Fruit fly (Drosophila melanogaster) whole organism, embryonic: ENCODE results near the gene CG3448.

Experiments
- Atf-2 ChIP-seq: fragments of 200-800 bp; sonication (Bioruptor generic); optimal IDR thresholded peaks from 2 replicates; lab custom pipeline; 2016; ENCODE audit warnings: missing biosample characterization, missing genetic modification characterization
- B-H1 ChIP-seq: fragments of 200-800 bp; sonication (Bioruptor generic); IDR thresholded peaks from 3 replicates; pipeline ENCODE4 v1.3.6; 2022; ENCODE audit warnings: missing biosample characterization, missing genetic modification characterization
- B-H2 ChIP-seq: fragments of 200-800 bp; sonication (Bioruptor generic); optimal IDR thresholded peaks from 2 replicates; lab custom pipeline; 2018; ENCODE audit warnings: missing biosample characterization, mild to moderate bottlenecking, missing genetic modification characterization
- CG10274 ChIP-seq: fragments of 200-800 bp; sonication (Bioruptor generic); optimal IDR thresholded peaks from 3 replicates; lab custom pipeline; 2017; ENCODE audit warnings: missing biosample characterization, mild to moderate bottlenecking, missing genetic modification characterization
- CG10565 ChIP-seq: fragments of 200-800 bp; sonication (Bioruptor generic); optimal IDR thresholded peaks from 3 replicates; lab custom pipeline; 2016; ENCODE audit warnings: missing biosample characterization, mild to moderate bottlenecking, missing genetic modification characterization
- CG13287 ChIP-seq: fragments of 200-800 bp; sonication (Bioruptor generic); IDR thresholded peaks from 2 replicates; pipeline ENCODE4 v1.3.6; 2022; ENCODE audit warnings: missing biosample characterization, missing genetic modification characterization; ENCODE audit not compliant: partially characterized antibody
- CG13424 ChIP-seq: fragments of 200-800 bp; sonication (Bioruptor generic); optimal IDR thresholded peaks from 2 replicates; lab custom pipeline; 2019; ENCODE audit warnings: missing biosample characterization, mild to moderate bottlenecking, missing genetic modification characterization, moderate library complexity
- CG13624 ChIP-seq: fragments of 200-800 bp; sonication (Bioruptor generic); optimal IDR thresholded peaks from 2 replicates; lab custom pipeline; 2016; ENCODE audit warnings: missing biosample characterization, missing genetic modification characterization
- CG13894 ChIP-seq: fragments of 200-800 bp; sonication (Bioruptor generic); optimal IDR thresholded peaks from 3 replicates; lab custom pipeline; 2018; ENCODE audit warnings: missing biosample characterization, mild to moderate bottlenecking, missing genetic modification characterization, moderate library complexity
- CG14710 ChIP-seq: fragments of 200-800 bp; sonication (Bioruptor generic); optimal IDR thresholded peaks from 3 replicates; lab custom pipeline; 2019; ENCODE audit warnings: missing biosample characterization, mild to moderate bottlenecking, missing genetic modification characterization, moderate library complexity
- CG1529 ChIP-seq: fragments of 200-800 bp; sonication (Bioruptor generic); optimal IDR thresholded peaks from 3 replicates; lab custom pipeline; 2018; ENCODE audit warnings: missing biosample characterization, missing genetic modification characterization
- CG16779 ChIP-seq: fragments of 200-800 bp; sonication (Bioruptor generic); IDR thresholded peaks from 2 replicates; pipeline ENCODE4 v1.3.6; 2022; ENCODE audit warnings: missing biosample characterization, missing genetic modification characterization
- CG1792 ChIP-seq: fragments of 200-800 bp; sonication (Bioruptor generic); optimal IDR thresholded peaks from 2 replicates; lab custom pipeline; 2016; ENCODE audit warnings: missing biosample characterization, missing genetic modification characterization
- CG2199 ChIP-seq: fragments of 200-800 bp; sonication (Bioruptor generic); IDR thresholded peaks from 3 replicates; pipeline ENCODE4 v1.3.6; 2022; ENCODE audit warnings: missing biosample characterization, missing genetic modification characterization
- CG30403 ChIP-seq: fragments of 200-800 bp; sonication (Bioruptor generic); optimal IDR thresholded peaks from 3 replicates; lab custom pipeline; 2016; ENCODE audit warnings: missing biosample characterization, missing genetic modification characterization
- CG31224 ChIP-seq: fragments of 200-800 bp; sonication (Bioruptor generic); IDR thresholded peaks from 2 replicates; pipeline ENCODE4 v1.3.6; 2022; ENCODE audit warnings: missing biosample characterization, missing genetic modification characterization
- CG31388 ChIP-seq: fragments of 200-800 bp; sonication (Bioruptor generic); optimal IDR thresholded peaks from 2 replicates; lab custom pipeline; 2016; ENCODE audit warnings: missing biosample characterization, missing genetic modification characterization
- CG34376 ChIP-seq: fragments of 200-800 bp; sonication (Bioruptor generic); optimal IDR thresholded peaks from 2 replicates; lab custom pipeline; 2018; ENCODE audit warnings: missing biosample characterization, mild to moderate bottlenecking, missing genetic modification characterization
- CG34422 ChIP-seq: fragments of 200-800 bp; sonication (Bioruptor generic); IDR thresholded peaks from 3 replicates; pipeline ENCODE4 v1.3.6; 2022; ENCODE audit warnings: missing biosample characterization, missing genetic modification characterization
- CG4617 ChIP-seq: fragments of 200-800 bp; sonication (Bioruptor generic); optimal IDR thresholded peaks from 3 replicates; lab custom pipeline; 2016; ENCODE audit warnings: missing biosample characterization, missing genetic modification characterization, borderline replicate concordance
- CG4854 ChIP-seq: fragments of 200-800 bp; sonication (Bioruptor generic); optimal IDR thresholded peaks from 2 replicates; lab custom pipeline; 2016; ENCODE audit warnings: missing biosample characterization, missing genetic modification characterization, inconsistent platforms
- CG5245 ChIP-seq: fragments of 200-800 bp; sonication (Bioruptor generic); optimal IDR thresholded peaks from 3 replicates; lab custom pipeline; 2016; ENCODE audit warnings: missing biosample characterization, missing genetic modification characterization
- CG6254 ChIP-seq: fragments of 200-800 bp; sonication (Bioruptor generic); optimal IDR thresholded peaks from 3 replicates; lab custom pipeline; 2017; ENCODE audit warnings: mild to moderate bottlenecking, missing biosample characterization, missing genetic modification reagents, missing genetic modification characterization
- CG8924 ChIP-seq: fragments of 200-800 bp; optimal IDR thresholded peaks from 3 replicates; lab custom pipeline; 2019; ENCODE audit warnings: missing biosample characterization, mild to moderate bottlenecking, missing genetic modification characterization, moderate library complexity
- D19A ChIP-seq: fragments of 200-800 bp; optimal IDR thresholded peaks from 3 replicates; lab custom pipeline; 2019; ENCODE audit warnings: missing biosample characterization, mild to moderate bottlenecking, missing genetic modification characterization, moderate library complexity
- Doc3 ChIP-seq: fragments of 200-800 bp; sonication (Bioruptor generic); IDR thresholded peaks from 3 replicates; pipeline ENCODE4 v1.3.6; 2022; ENCODE audit warnings: missing biosample characterization, missing genetic modification characterization; ENCODE audit not compliant: partially characterized antibody
- Ets97D ChIP-seq: fragments of 200-800 bp; sonication (Bioruptor generic); optimal IDR thresholded peaks from 3 replicates; lab custom pipeline; 2016; ENCODE audit warnings: missing biosample characterization, missing genetic modification characterization
- Hr3 ChIP-seq: fragments of 200-800 bp; sonication (Bioruptor generic); optimal IDR thresholded peaks from 3 replicates; lab custom pipeline; 2016; ENCODE audit warnings: missing biosample characterization, missing genetic modification characterization
- MBD-R2 ChIP-seq: fragments of 200-800 bp; sonication (Bioruptor generic); IDR thresholded peaks from 2 replicates; pipeline ENCODE4 v1.3.6; 2022; ENCODE audit warnings: missing biosample characterization, missing genetic modification characterization
- Med ChIP-seq: fragments of 200-800 bp; sonication (Bioruptor generic); peaks from one replicate; lab custom pipeline; 2016; ENCODE audit warnings: missing biosample characterization, missing genetic modification characterization, mild to moderate bottlenecking, inconsistent platforms, moderate library complexity
- Mes4 ChIP-seq: fragments of 200-800 bp; sonication (Bioruptor generic); optimal IDR thresholded peaks from 2 replicates; lab custom pipeline; 2016; ENCODE audit warnings: missing biosample characterization, missing genetic modification characterization
- Rfx ChIP-seq: fragments of 200-800 bp; sonication (Bioruptor generic); IDR thresholded peaks from 2 replicates; pipeline ENCODE4 v1.3.6; 2022; ENCODE audit warnings: missing biosample characterization, missing genetic modification characterization
- TFAM ChIP-seq: fragments of 200-800 bp; sonication (Bioruptor generic); optimal IDR thresholded peaks from 2 replicates; lab custom pipeline; 2017; ENCODE audit warnings: missing biosample characterization, missing genetic modification characterization, inconsistent platforms
- ab ChIP-seq: fragments of 200-800 bp; sonication (Bioruptor generic); optimal IDR thresholded peaks from 2 replicates; lab custom pipeline; 2016; ENCODE audit warnings: missing biosample characterization, missing genetic modification characterization
- bab2 ChIP-seq: fragments of 200-800 bp; sonication (Bioruptor generic); optimal IDR thresholded peaks from 2 replicates; lab custom pipeline; 2016; ENCODE audit warnings: missing biosample characterization, missing genetic modification characterization
- ci ChIP-seq: fragments of 200-800 bp; sonication (Bioruptor generic); IDR thresholded peaks from 3 replicates; pipeline ENCODE4 v1.3.6; 2022; ENCODE audit warnings: missing biosample characterization, missing genetic modification characterization
- disco-r ChIP-seq: fragments of 200-800 bp; sonication (Bioruptor generic); optimal IDR thresholded peaks from 2 replicates; lab custom pipeline; 2016; ENCODE audit warnings: missing biosample characterization, missing genetic modification characterization
- eve ChIP-seq, 2 experiments: fragments of >200 bp; optimal IDR thresholded peaks; 2 replicates each; lab custom pipeline; 2017; ENCODE audit warnings: missing biosample characterization in 2 of 2, missing genetic modification characterization in 2 of 2
- fd96Cb ChIP-seq: fragments of 200-800 bp; sonication (Bioruptor generic); optimal IDR thresholded peaks from 2 replicates; lab custom pipeline; 2018; ENCODE audit warnings: missing biosample characterization, mild to moderate bottlenecking, missing genetic modification characterization, moderate library complexity
- grn ChIP-seq: fragments of 200-800 bp; sonication (Bioruptor generic); optimal IDR thresholded peaks from 3 replicates; lab custom pipeline; 2017; ENCODE audit warnings: missing biosample characterization, missing genetic modification characterization
- insv ChIP-seq, 2 experiments: fragments of 200-800 bp; sonication (Bioruptor generic); optimal IDR thresholded peaks; 3 replicates each; lab custom pipeline; 2016 to 2018; ENCODE audit warnings: missing biosample characterization in 2 of 2, missing genetic modification characterization in 2 of 2
- kay ChIP-seq: fragments of 200-800 bp; sonication (Bioruptor generic); optimal IDR thresholded peaks from 2 replicates; lab custom pipeline; 2016; ENCODE audit warnings: missing biosample characterization, missing genetic modification characterization
- nau ChIP-seq: fragments of 200-800 bp; sonication (Bioruptor generic); optimal IDR thresholded peaks from 3 replicates; lab custom pipeline; 2017; ENCODE audit warnings: missing biosample characterization, mild to moderate bottlenecking, missing genetic modification characterization, missing genetic modification reagents
- org-1 ChIP-seq: fragments of 200-800 bp; sonication (Bioruptor generic); optimal IDR thresholded peaks from 2 replicates; lab custom pipeline; 2017; ENCODE audit warnings: missing biosample characterization, missing genetic modification characterization
- ro ChIP-seq: fragments of 200-800 bp; sonication (Bioruptor generic); IDR thresholded peaks from 2 replicates; pipeline ENCODE4 v1.3.6; 2022; ENCODE audit warnings: missing biosample characterization, missing genetic modification characterization
- row ChIP-seq: fragments of 200-800 bp; sonication (Bioruptor generic); IDR thresholded peaks from 3 replicates; pipeline ENCODE4 v1.3.6; 2022; ENCODE audit warnings: missing biosample characterization, missing genetic modification characterization
- sens-2 ChIP-seq: fragments of 200-800 bp; sonication (Bioruptor generic); IDR thresholded peaks from 2 replicates; pipeline ENCODE4 v1.3.6; 2022; ENCODE audit warnings: missing biosample characterization, missing genetic modification characterization
- sna ChIP-seq: fragments of 200-800 bp; sonication (Bioruptor generic); IDR thresholded peaks from 2 replicates; pipeline ENCODE4 v1.3.6; 2022; ENCODE audit warnings: missing biosample characterization, missing genetic modification characterization; ENCODE audit not compliant: partially characterized antibody
- sr ChIP-seq: fragments of 200-800 bp; sonication (Bioruptor generic); IDR thresholded peaks from 3 replicates; pipeline ENCODE4 v1.3.6; 2022; ENCODE audit warnings: missing biosample characterization, missing genetic modification characterization
- trh ChIP-seq: fragments of 200-800 bp; sonication (Bioruptor generic); optimal IDR thresholded peaks from 2 replicates; lab custom pipeline; 2016; ENCODE audit warnings: missing biosample characterization, missing genetic modification characterization
- tx ChIP-seq: fragments of 200-800 bp; sonication (Bioruptor generic); optimal IDR thresholded peaks from 2 replicates; lab custom pipeline; 2016; ENCODE audit warnings: missing biosample characterization, missing genetic modification characterization

The CG3448 gene

DNA sequence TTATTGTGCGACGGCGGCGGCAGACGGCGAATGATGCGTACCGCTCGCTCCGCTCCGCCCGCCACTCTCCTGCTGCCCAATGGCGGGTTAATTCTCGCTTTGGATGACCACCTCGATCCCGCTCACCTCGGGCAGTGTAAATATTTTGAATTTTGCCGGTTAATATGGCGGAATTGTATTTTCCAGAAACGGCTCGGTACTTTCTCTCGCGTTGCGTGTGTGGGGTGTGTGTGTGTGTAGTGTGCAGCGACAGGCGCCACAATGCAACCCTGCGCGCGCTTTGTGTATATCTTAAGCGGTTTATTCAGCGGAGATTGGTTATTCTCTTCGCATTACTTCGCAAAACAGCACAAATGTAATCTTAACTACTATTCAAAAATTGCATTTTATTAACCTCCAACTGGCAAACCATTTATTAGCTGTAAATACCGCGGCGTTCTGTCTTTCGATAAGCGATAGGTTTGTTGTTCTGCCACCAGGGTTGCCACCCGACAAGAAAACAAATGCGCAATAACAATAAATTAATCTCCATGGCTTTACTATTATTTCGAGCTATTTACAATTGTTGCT is 4.5 kb upstream of the CG3448 start, which contains the start of the genes phol and CG3552 (continued):
- TF ChIP-seq CG4617 (GFP tag; lab: Kevin White, UChicago) (peak; percentile 92), TFAM (GFP tag; lab: Kevin White, UChicago) (no peak), CG1792 (GFP tag; lab: Kevin White, UChicago) (no peak), sna (peak; percentile 66; the same call in 1 of the 2 replicates), MBD-R2 (peak; percentile 66), CG16779 (GFP tag; lab: Robert Waterston, UW) (no peak), CG31388 (GFP tag; lab: Kevin White, UChicago) (no peak), trh (GFP tag; lab: Kevin White, UChicago) (no peak), Mes4 (GFP tag; lab: Kevin White, UChicago) (no peak), CG5245 (GFP tag; lab: Kevin White, UChicago) (peak; percentile 98), kay (GFP tag; lab: Kevin White, UChicago) (no peak), CG31224 (GFP tag; lab: Robert Waterston, UW) (no peak), Med (GFP tag; lab: Kevin White, UChicago) (peak; percentile 82), D19A (tag; lab: Kevin White, UChicago) (no peak), nau (no peak), insv (GFP tag; optimal IDR thresholded peaks at IDR 0.05; lab: Kevin White, UChicago) (peak in 1 of 2 experiments; percentile 17), CG13287 (GFP tag; lab: Robert Waterston, UW) (peak; percentile 31; the same call in 1 of the 2 replicates), sens-2 (GFP tag; lab: Robert Waterston, UW) (no peak), ci (peak; percentile 30; the same call in 1 of the 3 replicates), eve (GFP tag; optimal IDR thresholded peaks at IDR 0.05; lab: Kevin White, UChicago) (no peak), CG4854 (no peak), B-H2 (GFP tag; lab: Kevin White, UChicago) (peak; percentile 28), CG2199 (no peak), CG6254 (GFP tag; lab: Kevin White, UChicago) (no peak), CG13894 (peak; percentile 22), CG14710 (tag; lab: Kevin White, UChicago) (peak; percentile 46), CG10565 (no peak), CG34422 (GFP tag; lab: Robert Waterston, UW) (peak; percentile 81), Rfx (GFP tag; lab: Robert Waterston, UW) (no peak), ab (GFP tag; lab: Kevin White, UChicago) (no peak), tx (GFP tag; lab: Kevin White, UChicago) (no peak), disco-r (GFP tag; lab: Kevin White, UChicago) (no peak), row (GFP tag; lab: Robert Waterston, UW) (peak; percentile 35; the same call in 1 of the 3 replicates), CG10274 (GFP tag; lab: Kevin White, UChicago) (no peak), Ets97D (GFP tag; lab: Kevin White, UChicago) (peak; percentile 41), CG30403 (GFP tag; lab: Kevin White, UChicago) (peak; percentile 8), CG13624 (GFP tag; lab: Kevin White, UChicago) (peak; percentile 88), ro (GFP tag; lab: Robert Waterston, UW) (no peak), CG13424 (tag; lab: Kevin White, UChicago) (peak; percentile 10), CG34376 (GFP tag; lab: Kevin White, UChicago) (peak; percentile 5), org-1 (GFP tag; lab: Kevin White, UChicago) (no peak), CG1529 (GFP tag; lab: Kevin White, UChicago) (no peak), bab2 (GFP tag; lab: Kevin White, UChicago) (peak; percentile 20), sr (no peak), Atf-2 (GFP tag; lab: Kevin White, UChicago) (peak; percentile 4), B-H1 (GFP tag; lab: Robert Waterston, UW) (no peak), Hr3 (GFP tag; lab: Kevin White, UChicago) (no peak), Doc3 (GFP tag; lab: Robert Waterston, UW) (0 out of 3 replicates have a peak, but pooled peaks have one; percentile 46), CG8924 (tag; lab: Kevin White, UChicago) (peak; percentile 51), grn (no peak), fd96Cb (tag; lab: Kevin White, UChicago) (no peak)
